Worm (Caenorhabditis elegans): ENCODE measurements around the gene arrd-11.

The arrd-11 gene

DNA sequence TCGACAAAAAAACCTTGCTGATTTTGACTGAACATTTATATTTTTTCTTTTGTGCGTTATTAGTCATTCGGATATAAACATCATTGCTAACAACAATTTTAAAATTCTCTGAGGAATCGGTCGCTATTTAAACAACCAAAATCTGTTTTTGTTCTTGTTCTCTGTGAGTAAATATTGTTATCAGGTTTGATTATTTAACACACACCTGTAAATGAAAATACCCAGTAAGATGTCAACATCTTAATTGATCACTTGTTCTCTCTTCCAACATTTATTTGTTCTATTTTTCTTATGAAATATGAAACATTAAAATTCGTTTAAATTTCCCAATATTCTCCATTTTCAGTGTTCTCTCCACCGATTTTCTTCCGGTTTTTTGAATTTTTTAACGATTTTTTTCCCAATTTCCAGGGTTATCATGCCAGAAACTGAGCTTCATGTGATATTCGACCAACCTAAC lies at the start of gene arrd-11:
arrd-11 (plus strand) TSS at position 410 of the 460 bp plus-strand sequence.
- TF ChIP-seq fkh-10 (GFP tag; optimal IDR thresholded peaks at IDR 0.05) (no peak), dsc-1 (tag; optimal IDR thresholded peaks at IDR 0.05) (no peak), blmp-1 (tag; optimal IDR thresholded peaks at IDR 0.05) (no peak), lin-14 (GFP tag; optimal IDR thresholded peaks at IDR 0.05) (no peak), efl-3 (GFP tag; optimal IDR thresholded peaks at IDR 0.05) (no peak), nhr-85 (tag) (no peak)

DNA sequence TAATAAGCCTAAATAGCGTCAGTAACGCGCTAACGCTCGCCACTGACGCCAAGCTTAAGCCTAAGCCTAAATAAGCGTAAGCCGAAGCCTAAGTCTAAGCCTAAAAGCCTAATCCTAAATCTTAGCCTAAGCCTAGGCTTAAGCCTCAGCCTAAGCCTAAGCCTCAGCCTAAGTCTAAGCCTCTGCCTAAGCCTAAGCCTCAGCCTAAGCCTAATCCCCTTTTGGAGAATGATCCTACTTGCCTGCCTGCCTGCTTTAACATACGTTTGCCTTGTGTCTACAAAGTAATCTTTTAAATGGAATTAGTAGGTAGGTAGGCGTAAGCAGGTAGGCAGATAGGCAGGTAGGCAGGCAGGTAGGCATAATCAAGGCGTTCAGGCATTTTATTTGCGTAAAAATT lies 47.9 kb upstream of the arrd-11 start:
- no peak for TF ChIP-seq ztf-11 (tag; optimal IDR thresholded peaks at IDR 0.05)
- TF ChIP-seq Y116A8C.19 (tag; optimal IDR thresholded peaks at IDR 0.05; ENCODE audit: borderline replicate concordance) = no peak
- no peak for TF ChIP-seq lin-15B (tag; optimal IDR thresholded peaks at IDR 0.05)

DNA sequence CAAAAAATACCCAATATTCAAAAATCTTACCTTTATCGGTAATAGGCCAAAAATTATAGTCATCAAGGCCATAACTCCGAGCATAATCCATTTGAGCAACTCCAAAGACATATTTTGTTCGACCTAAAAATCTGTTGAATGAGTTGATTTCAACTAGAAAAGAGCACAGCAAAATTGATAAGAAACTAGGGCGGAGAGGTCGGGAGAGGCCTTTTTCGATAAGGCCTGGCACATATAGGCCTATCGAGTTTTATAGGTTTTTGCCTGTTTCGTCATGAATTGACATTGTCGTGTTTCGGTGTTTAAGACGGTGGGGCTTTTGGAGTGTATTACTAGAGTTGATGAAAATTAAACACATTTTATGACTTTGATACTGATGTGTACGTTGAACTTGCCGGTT lies 47.5 kb upstream of the arrd-11 start, which contains the start of gene zipt-2.3:
zipt-2.3 (minus strand) TSS at position 147 of the 400 bp plus-strand sequence.
- TF ChIP-seq mep-1 (tag; optimal IDR thresholded peaks at IDR 0.05) (no peak), elt-2 (tag; optimal IDR thresholded peaks at IDR 0.05) (peak; percentile 56)

DNA sequence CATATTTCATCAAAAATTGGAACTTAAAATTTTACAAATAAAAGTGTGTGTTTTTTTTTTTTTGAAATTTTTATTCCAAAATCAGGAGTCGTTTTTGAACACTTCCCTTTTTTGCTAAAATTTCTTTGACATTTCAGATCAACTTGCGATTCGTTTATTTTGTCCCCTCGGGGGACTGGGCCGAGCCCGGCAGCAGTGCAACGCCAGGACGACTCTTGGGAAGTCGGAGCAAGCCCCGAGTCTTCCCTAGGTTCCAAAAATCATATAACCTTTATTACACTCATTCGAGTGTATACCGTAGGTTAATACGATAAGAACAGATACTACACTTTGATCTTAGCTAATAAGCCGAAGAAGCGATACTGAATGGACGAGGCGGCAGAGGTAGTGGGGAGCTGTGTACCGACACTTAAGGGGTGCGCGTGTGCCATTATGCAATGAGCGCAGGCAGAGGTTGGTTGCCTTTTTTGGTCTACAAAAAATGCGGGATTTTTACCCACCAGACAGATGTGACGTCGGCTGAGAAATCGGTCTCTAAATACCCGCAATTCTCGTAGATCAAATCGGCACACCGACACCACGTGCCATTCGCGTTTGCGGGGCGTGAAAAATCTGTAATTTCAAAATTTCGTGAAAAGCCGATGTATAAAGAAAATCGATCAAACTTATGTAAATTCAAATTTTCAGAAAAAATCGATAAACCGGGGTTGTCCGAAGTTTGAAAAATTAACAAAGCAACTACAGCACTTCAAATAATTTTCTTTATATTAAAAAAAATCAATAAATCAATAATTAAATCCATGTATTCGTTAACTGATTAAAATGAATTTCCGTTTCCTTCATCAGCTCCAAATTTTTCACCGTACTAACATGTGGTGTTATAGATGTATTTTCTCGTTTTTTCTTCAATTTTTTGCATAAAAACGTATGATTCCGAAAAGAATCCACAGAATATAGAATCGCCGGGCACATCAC lies 45.5 kb upstream of the arrd-11 start:
- TF ChIP-seq nhr-11 (tag; optimal IDR thresholded peaks at IDR 0.05) (no peak), dsc-1 (tag; optimal IDR thresholded peaks at IDR 0.05) (no peak), ets-5 (GFP tag; IDR thresholded peaks at IDR 0.05) (no peak), vab-15 (tag; optimal IDR thresholded peaks at IDR 0.05) (no peak), unc-30 (tag; optimal IDR thresholded peaks at IDR 0.05) (no peak), swsn-7 (tag; optimal IDR thresholded peaks at IDR 0.05) (no peak), ama-1 (optimal IDR thresholded peaks at IDR 0.05) (no peak), unc-98 (GFP tag; IDR thresholded peaks at IDR 0.05) (no peak), pqm-1 (tag; optimal IDR thresholded peaks at IDR 0.05) (no peak), nhr-19 (GFP tag; conservative IDR thresholded peaks at IDR 0.05) (no peak), tlp-1 (tag; optimal IDR thresholded peaks at IDR 0.05) (no peak), nhr-12 (tag; optimal IDR thresholded peaks at IDR 0.05) (no peak), hpl-2 (GFP tag; optimal IDR thresholded peaks at IDR 0.05) (no peak), blmp-1 (tag; optimal IDR thresholded peaks at IDR 0.05) (no peak), fos-1 (tag; optimal IDR thresholded peaks at IDR 0.05) (no peak)

DNA sequence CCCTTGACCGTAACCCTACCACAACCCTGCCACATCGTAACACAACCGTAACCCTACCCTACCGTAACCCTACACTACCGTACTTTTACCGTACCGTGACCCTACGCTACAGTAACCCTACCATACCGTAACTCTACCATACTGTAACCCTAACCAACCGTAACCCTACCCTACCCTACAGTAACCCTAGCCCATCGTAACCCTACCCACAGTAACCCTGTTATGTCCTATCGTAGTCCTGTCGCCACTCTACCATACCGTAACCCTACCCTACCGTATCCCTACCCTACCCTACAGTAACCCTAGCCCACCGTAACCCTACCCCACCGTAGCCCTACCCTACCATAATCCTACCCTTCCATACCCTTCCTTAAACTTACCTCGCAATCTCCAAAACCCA lies 42.6 kb upstream of the arrd-11 start:
- no peak for TF ChIP-seq nhr-12 (tag; optimal IDR thresholded peaks at IDR 0.05)

DNA sequence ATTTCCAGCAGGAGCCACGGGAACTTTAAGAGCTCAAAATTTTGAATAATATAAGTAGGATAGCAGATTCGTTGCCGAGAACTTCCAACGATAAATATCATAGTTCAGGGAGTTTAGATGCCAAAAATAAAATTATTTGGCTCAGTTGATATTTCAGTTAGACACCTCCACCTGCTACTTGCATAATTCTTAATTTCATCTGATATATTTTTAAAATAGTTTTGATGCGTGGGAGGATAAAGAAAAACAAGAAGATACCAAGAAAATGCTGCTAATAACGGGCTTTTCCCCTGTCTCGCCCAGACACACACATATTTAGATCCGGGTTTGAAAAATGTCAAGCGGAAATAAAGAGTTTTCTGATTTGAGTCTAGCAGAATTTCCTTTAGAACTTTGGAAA lies 42.0 kb upstream of the arrd-11 start, which contains the start of gene sre-46:
sre-46 (minus strand) TSS at position 101 of the 400 bp plus-strand sequence.
- TF ChIP-seq skn-1 (tag; optimal IDR thresholded peaks at IDR 0.05) (no peak), mep-1 (tag; optimal IDR thresholded peaks at IDR 0.05) (no peak), vab-15 (tag; optimal IDR thresholded peaks at IDR 0.05) (no peak), pax-3 (tag; optimal IDR thresholded peaks at IDR 0.05) (no peak), nhr-77 (tag; optimal IDR thresholded peaks at IDR 0.05) (no peak), blmp-1 (tag; optimal IDR thresholded peaks at IDR 0.05) (no peak), ceh-82 (tag; optimal IDR thresholded peaks at IDR 0.05) (no peak)

DNA sequence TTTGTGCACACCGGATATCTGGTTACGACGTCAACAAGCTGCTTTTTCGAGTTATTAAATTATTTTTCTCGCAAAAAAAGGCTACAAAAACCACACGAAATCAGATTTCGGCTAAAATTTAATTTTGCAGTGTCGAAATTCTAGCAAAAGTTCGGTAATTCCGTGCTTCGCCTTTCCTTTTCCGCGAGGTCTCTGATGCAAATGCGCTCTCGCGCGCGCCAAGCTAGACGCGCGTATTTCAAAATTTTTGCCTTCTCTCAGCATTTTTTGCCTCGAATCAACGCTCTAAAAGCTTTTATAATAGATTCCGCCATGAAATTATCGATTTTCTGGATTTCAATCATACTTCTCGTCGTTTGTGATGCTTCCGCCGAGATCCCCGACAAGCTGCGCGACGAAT lies 40.5 kb upstream of the arrd-11 start, which contains the start of gene Y54G9A.5:
Y54G9A.5 (plus strand) TSS at position 245 of the 400 bp plus-strand sequence.
- TF ChIP-seq efl-1 (optimal IDR thresholded peaks at IDR 0.05) (peak; percentile 43 to 93), efl-1 (GFP tag; optimal IDR thresholded peaks at IDR 0.05 in 1 of 2) (peak; percentile 55 to 95), nhr-237 (tag; optimal IDR thresholded peaks at IDR 0.05) (no peak), dpl-1 (GFP tag; optimal IDR thresholded peaks at IDR 0.05) (peak in 2 of 3 experiments; percentile 4 to 61), ets-5 (GFP tag; IDR thresholded peaks at IDR 0.05) (0 out of 2 replicates have a peak, but pooled peaks have one; percentile 26), nhr-28 (tag; optimal IDR thresholded peaks at IDR 0.05) (no peak), lin-35 (GFP tag; optimal IDR thresholded peaks at IDR 0.05) (peak in 1 of 2 experiments; percentile 70)

Data from whole organism, L1 larva.